Worm (Caenorhabditis elegans) whole organism, young adult: Measurements from ENCODE around the gene C17G10.6.
A peak's percentile ranks its signal among the peaks of the same experiment; 100 is the strongest.

Source experiments
- F33H1.4 ChIP-seq: fragments of 200-800 bp; sonication (Bioruptor generic); IDR thresholded peaks from 2 replicates; pipeline ENCODE4 v1.3.6; 2022; ENCODE audit warnings: missing genetic modification reagents, missing genetic modification characterization, missing compliant biosample characterization
- K11D2.4 ChIP-seq: fragments of 200-800 bp; sonication (Bioruptor generic); IDR thresholded peaks from 2 replicates; pipeline ENCODE4 v1.3.6; 2022; ENCODE audit warnings: missing genetic modification reagents, missing genetic modification characterization, missing compliant biosample characterization
- T07F8.4 ChIP-seq: sonication (generic microtip); optimal IDR thresholded peaks from 2 replicates; lab custom pipeline; 2016; ENCODE audit warnings: mild to moderate bottlenecking, missing genetic modification characterization, moderate library complexity, missing compliant biosample characterization
- Y56A3A.18 ChIP-seq: fragments of 200-800 bp; sonication (Bioruptor generic); IDR thresholded peaks from 2 replicates; pipeline ENCODE4 v1.3.6; 2022; ENCODE audit warnings: missing genetic modification reagents, missing genetic modification characterization, missing compliant biosample characterization
- akir-1 ChIP-seq: fragments of 200-800 bp; sonication (Bioruptor generic); optimal IDR thresholded peaks from 2 replicates; lab custom pipeline; 2018; ENCODE audit warnings: mild to moderate bottlenecking, missing genetic modification characterization, moderate library complexity, missing compliant biosample characterization
- atf-7 ChIP-seq: sonication (generic microtip); optimal IDR thresholded peaks from 2 replicates; lab custom pipeline; 2017; ENCODE audit warnings: mild to moderate bottlenecking, missing genetic modification characterization, missing compliant biosample characterization
- attf-5 ChIP-seq: fragments of 200-800 bp; sonication (Bioruptor generic); optimal IDR thresholded peaks from 2 replicates; lab custom pipeline; 2018; ENCODE audit warnings: mild to moderate bottlenecking, missing genetic modification characterization, missing compliant biosample characterization
- bed-2 ChIP-seq: fragments of 200-800 bp; sonication (Bioruptor generic); IDR thresholded peaks from 2 replicates; pipeline ENCODE4 v1.3.6; 2022; ENCODE audit warnings: missing genetic modification reagents, missing genetic modification characterization, missing compliant biosample characterization
- ccch-3 ChIP-seq: fragments of 200-800 bp; sonication (Bioruptor generic); optimal IDR thresholded peaks from 2 replicates; lab custom pipeline; 2018; ENCODE audit warnings: mild to moderate bottlenecking, missing genetic modification characterization, missing compliant biosample characterization
- cebp-2 ChIP-seq: fragments of 200-800 bp; sonication (Bioruptor generic); IDR thresholded peaks from 2 replicates; pipeline ENCODE4 v1.3.6; 2022; ENCODE audit warnings: missing genetic modification characterization, missing compliant biosample characterization
- ceh-100 ChIP-seq: fragments of 200-800 bp; sonication (Bioruptor generic); IDR thresholded peaks from 2 replicates; pipeline ENCODE4 v1.3.6; 2022; ENCODE audit warnings: missing genetic modification reagents, missing genetic modification characterization, missing compliant biosample characterization
- dox-1 ChIP-seq: fragments of 200-800 bp; sonication (Bioruptor generic); IDR thresholded peaks from 2 replicates; pipeline ENCODE4 v1.3.6; 2022; ENCODE audit warnings: missing genetic modification reagents, missing genetic modification characterization, missing compliant biosample characterization
- efl-1 ChIP-seq: fragments of 150-350 bp; optimal IDR thresholded peaks from 2 replicates; lab custom pipeline; 2014; ENCODE audit warnings: missing biosample characterization, missing genetic modification reagents, missing genetic modification characterization
- gei-17 ChIP-seq: fragments of 200-800 bp; sonication (Bioruptor generic); optimal IDR thresholded peaks from 2 replicates; lab custom pipeline; 2018; ENCODE audit warnings: mild to moderate bottlenecking, missing genetic modification characterization, missing compliant biosample characterization
- lag-1 ChIP-seq: fragments of 200-800 bp; sonication (Bioruptor generic); IDR thresholded peaks from 2 replicates; pipeline ENCODE4 v1.3.6; 2022; ENCODE audit warnings: missing genetic modification reagents, missing genetic modification characterization, missing compliant biosample characterization
- lin-26 ChIP-seq: fragments of 200-800 bp; sonication (Bioruptor generic); IDR thresholded peaks from 2 replicates; pipeline ENCODE4 v1.3.6; 2022; ENCODE audit warnings: missing genetic modification reagents, missing genetic modification characterization, missing compliant biosample characterization
- lin-35 ChIP-seq, 3 experiments: fragments of 150-350 bp in 2 of 3; sonication (generic microtip) in 1 of 3; optimal IDR thresholded peaks; 2 replicates each; lab custom pipeline; 2014 to 2018; ENCODE audit warnings: missing biosample characterization in 3 of 3, missing genetic modification characterization in 3 of 3, missing genetic modification reagents in 3 of 3
- lsl-1 ChIP-seq: fragments of 200-800 bp; sonication (Bioruptor generic); optimal IDR thresholded peaks from 2 replicates; lab custom pipeline; 2018; ENCODE audit warnings: mild to moderate bottlenecking, missing genetic modification characterization, moderate library complexity, missing compliant biosample characterization
- madf-10 ChIP-seq: sonication (generic microtip); optimal IDR thresholded peaks from 2 replicates; lab custom pipeline; 2016; ENCODE audit warnings: mild to moderate bottlenecking, missing genetic modification characterization, missing compliant biosample characterization
- nfya-1 ChIP-seq: sonication (generic microtip); optimal IDR thresholded peaks from 2 replicates; lab custom pipeline; 2017; ENCODE audit warnings: antibody characterized with exemption, missing compliant biosample characterization, missing genetic modification characterization, borderline replicate concordance; ENCODE audit not compliant: insufficient read depth
- nhr-120 ChIP-seq: fragments of 200-800 bp; sonication (Bioruptor generic); IDR thresholded peaks from 2 replicates; pipeline ENCODE4 v1.3.6; 2022; ENCODE audit warnings: missing genetic modification characterization, missing compliant biosample characterization
- nhr-80 ChIP-seq: sonication (generic microtip); optimal IDR thresholded peaks from 2 replicates; lab custom pipeline; 2016; ENCODE audit warnings: missing genetic modification characterization, missing compliant biosample characterization
- rec-8 ChIP-seq, 2 experiments: sonication (generic microtip); optimal IDR thresholded peaks; 2 replicates each; lab custom pipeline; 2016; ENCODE audit warnings: mild to moderate bottlenecking in 2 of 2, missing genetic modification characterization in 2 of 2, missing genetic modification reagents in 2 of 2, missing genotype in 2 of 2, missing biosample characterization in 1 of 2, missing compliant biosample characterization in 1 of 2, moderate library complexity in 1 of 2
- repo-1 ChIP-seq: sonication (generic microtip); optimal IDR thresholded peaks from 2 replicates; lab custom pipeline; 2017; ENCODE audit warnings: mild to moderate bottlenecking, missing genetic modification characterization, missing compliant biosample characterization
- snpc-1.1 ChIP-seq: sonication (generic microtip); optimal IDR thresholded peaks from 2 replicates; lab custom pipeline; 2017; ENCODE audit warnings: missing genetic modification characterization, mild to moderate bottlenecking, missing compliant biosample characterization, antibody characterized with exemption, moderate library complexity, missing genotype, missing genetic modification reagents; ENCODE audit not compliant: insufficient read depth
- snpc-1.3 ChIP-seq: sonication (generic microtip); optimal IDR thresholded peaks from 2 replicates; lab custom pipeline; 2017; ENCODE audit warnings: missing genetic modification characterization, mild to moderate bottlenecking, missing compliant biosample characterization, antibody characterized with exemption, moderate library complexity, missing genotype, missing genetic modification reagents; ENCODE audit not compliant: insufficient read depth
- snpc-3.4 ChIP-seq: sonication (generic microtip); optimal IDR thresholded peaks from 2 replicates; lab custom pipeline; 2017; ENCODE audit warnings: missing genetic modification characterization, mild to moderate bottlenecking, missing compliant biosample characterization, antibody characterized with exemption, moderate library complexity, missing genotype, missing genetic modification reagents
- snpc-4 ChIP-seq, 5 experiments: fragments of 150-350 bp in 1 of 5; sonication (generic microtip) in 4 of 5; optimal IDR thresholded peaks; 2 replicates each; lab custom pipeline; 2014 to 2018; ENCODE audit warnings: missing genetic modification characterization in 5 of 5, missing biosample characterization in 3 of 5, antibody characterized with exemption in 2 of 5, mild to moderate bottlenecking in 2 of 5, missing compliant biosample characterization in 2 of 5, missing genotype in 2 of 5, moderate library complexity in 2 of 5, missing genetic modification reagents in 1 of 5
- somi-1 ChIP-seq: fragments of 200-800 bp; sonication (Bioruptor generic); optimal IDR thresholded peaks from 2 replicates; lab custom pipeline; 2018; ENCODE audit warnings: mild to moderate bottlenecking, missing genetic modification characterization, missing compliant biosample characterization
- xnd-1 ChIP-seq: sonication (generic microtip); optimal IDR thresholded peaks from 2 replicates; lab custom pipeline; 2016; ENCODE audit warnings: missing genotype, missing genetic modification reagents, missing genetic modification characterization, missing compliant biosample characterization
- zim-3 ChIP-seq: sonication (generic microtip); optimal IDR thresholded peaks from 2 replicates; lab custom pipeline; 2017; ENCODE audit warnings: mild to moderate bottlenecking, missing genetic modification characterization, moderate library complexity, missing compliant biosample characterization
- ztf-26 ChIP-seq: sonication (generic microtip); optimal IDR thresholded peaks from 2 replicates; lab custom pipeline; 2017; ENCODE audit warnings: missing genetic modification characterization, missing compliant biosample characterization
- ztf-28 ChIP-seq: fragments of 200-800 bp; sonication (Bioruptor generic); IDR thresholded peaks from 2 replicates; pipeline ENCODE4 v1.3.6; 2022; ENCODE audit warnings: missing genetic modification reagents, missing genetic modification characterization, missing compliant biosample characterization

Gene C17G10.6

DNA sequence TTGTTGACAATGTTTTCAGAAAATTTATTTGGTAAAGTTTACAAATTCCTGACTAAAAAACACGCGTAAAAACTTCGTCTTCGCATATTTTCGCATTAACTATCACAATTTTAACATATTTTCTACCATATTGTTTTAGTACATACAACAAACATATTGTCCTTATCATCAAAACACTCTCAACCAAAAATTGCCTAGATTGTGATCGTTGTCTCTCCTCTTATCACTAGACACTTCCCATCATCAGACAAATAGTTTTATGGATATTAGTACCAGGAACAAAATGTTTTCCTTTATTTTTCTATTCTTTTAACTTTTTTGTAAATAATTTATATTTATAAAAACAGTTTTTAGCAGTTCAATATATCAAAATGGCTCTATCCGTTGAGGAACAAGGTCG lies 41.7 kb downstream of the C17G10.6 start, which contains the start of gene C17C3.3:
Gene C17C3.3, plus strand, starts transcription at position 346 of the 400 bp plus-strand sequence.
- no peak for TF ChIP-seq dox-1 (GFP tag; lab: Robert Waterston, UW)
- no peak for TF ChIP-seq F33H1.4 (GFP tag; lab: Robert Waterston, UW)
- TF ChIP-seq efl-1 (GFP tag; lab: Kevin White, UChicago), result no peak
- no peak for TF ChIP-seq Y56A3A.18 (GFP tag; lab: Robert Waterston, UW)
- no peak for TF ChIP-seq nhr-120 (GFP tag; lab: Robert Waterston, UW)
- no peak for TF ChIP-seq zim-3 (tag; lab: Kevin White, UChicago)
- TF ChIP-seq cebp-2, result no peak
- TF ChIP-seq lin-35 (GFP tag; optimal IDR thresholded peaks at IDR 0.05; lab: Kevin White, UChicago), result no peak
- no peak for TF ChIP-seq nfya-1 (tag; lab: Kevin White, UChicago)
- TF ChIP-seq nhr-80 (tag; lab: Kevin White, UChicago), result no peak
- no peak for TF ChIP-seq K11D2.4
- TF ChIP-seq ccch-3 (GFP tag; lab: Kevin White, UChicago), result no peak
- no peak for TF ChIP-seq lin-26 (GFP tag; lab: Robert Waterston, UW)
- no peak for TF ChIP-seq atf-7
- TF ChIP-seq, all 124 proteins: peak for 0

DNA sequence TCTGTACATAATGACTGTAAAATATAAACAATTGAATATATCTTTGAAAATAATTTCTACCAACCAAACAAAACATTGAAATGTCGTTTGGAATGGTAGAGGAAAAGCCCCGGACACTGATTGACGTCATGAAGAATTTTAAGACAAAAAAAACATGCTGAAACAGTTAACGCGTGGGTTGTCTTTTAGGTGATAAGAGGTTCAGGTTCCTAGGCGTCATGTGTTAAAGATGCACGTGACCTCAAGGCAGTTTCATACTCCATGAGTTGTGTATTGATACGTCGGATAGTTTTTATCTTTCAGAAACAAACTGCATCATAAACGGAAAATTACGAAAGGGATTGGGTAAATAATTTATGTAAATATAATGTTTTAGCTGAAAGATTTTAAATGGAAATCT lies 46.0 kb downstream of the C17G10.6 start:
- TF ChIP-seq nfya-1 (tag; lab: Kevin White, UChicago) (no peak), nhr-80 (tag; lab: Kevin White, UChicago) (peak; percentile 55), snpc-4 (GFP tag; optimal IDR thresholded peaks at IDR 0.05; lab: Kevin White, UChicago) (no peak), snpc-4 (tag; optimal IDR thresholded peaks at IDR 0.05; lab: Kevin White, UChicago) (peak in 1 of 4 experiments; percentile 7)
- TF ChIP-seq, all 124 proteins: peak for 2

DNA sequence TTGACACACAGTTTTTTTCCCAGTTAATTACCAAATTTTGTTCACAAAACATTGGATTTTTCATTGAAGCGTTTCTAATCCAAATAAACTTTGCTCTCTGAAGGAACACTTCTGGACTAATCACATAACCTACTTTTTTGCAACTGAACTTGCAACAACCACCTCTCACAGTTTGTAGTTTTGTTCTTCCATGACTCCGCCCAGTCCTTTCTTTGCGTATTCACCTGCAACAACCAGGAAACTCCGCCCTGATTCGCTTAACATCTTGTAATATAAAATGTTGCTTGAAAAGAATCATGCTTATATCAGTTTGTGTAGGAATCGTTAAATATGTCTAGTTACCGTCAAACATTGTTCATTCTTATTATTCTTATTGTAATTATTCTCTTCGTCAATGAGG lies 46.7 kb downstream of the C17G10.6 start, which contains the start of gene ins-11:
Gene ins-11, plus strand, starts transcription at position 301 of the 400 bp plus-strand sequence.
- TF ChIP-seq ceh-100 (GFP tag; lab: Robert Waterston, UW) (no peak), lsl-1 (GFP tag; lab: Kevin White, UChicago) (no peak), somi-1 (GFP tag; lab: Kevin White, UChicago) (no peak), gei-17 (GFP tag; lab: Kevin White, UChicago) (no peak), ztf-28 (GFP tag; lab: Robert Waterston, UW) (no peak), bed-2 (GFP tag; lab: Robert Waterston, UW) (no peak), attf-5 (GFP tag; lab: Kevin White, UChicago) (no peak), xnd-1 (no peak), snpc-3.4 (no peak), snpc-1.3 (tag; lab: Kevin White, UChicago) (no peak), snpc-1.1 (tag; lab: Kevin White, UChicago) (no peak), rec-8 (tag; optimal IDR thresholded peaks at IDR 0.05; lab: Kevin White, UChicago) (no peak), T07F8.4 (tag; lab: Kevin White, UChicago) (no peak), akir-1 (GFP tag; lab: Kevin White, UChicago) (no peak), lag-1 (GFP tag; lab: Robert Waterston, UW) (no peak), ccch-3 (GFP tag; lab: Kevin White, UChicago) (no peak), madf-10 (tag; lab: Kevin White, UChicago) (no peak), ztf-26 (no peak), repo-1 (tag; lab: Kevin White, UChicago) (no peak)
